Worm (Caenorhabditis elegans): ENCODE data around the gene C08E8.11.

Gene C08E8.11

ce11 chrV:18362402-18362801 lies 11.6 kb downstream of the C08E8.11 start, which contains the start of gene C08E8.1:
TSS of gene C08E8.1 (minus strand) at chrV:18362502.
- TF ChIP-seq rec-8 (tag; optimal IDR thresholded peaks at IDR 0.05): no peak
- no peak for TF ChIP-seq nhr-80 (tag; optimal IDR thresholded peaks at IDR 0.05)
- no peak for TF ChIP-seq tlf-1 (GFP tag; optimal IDR thresholded peaks at IDR 0.05)
- TF ChIP-seq ztf-3 (GFP tag; optimal IDR thresholded peaks at IDR 0.05): no peak
- TF ChIP-seq ceh-40 (GFP tag; IDR thresholded peaks at IDR 0.05): no peak
- TF ChIP-seq B0019.2 (GFP tag; conservative IDR thresholded peaks at IDR 0.05): no peak
- no peak for TF ChIP-seq hlh-26 (GFP tag; conservative IDR thresholded peaks at IDR 0.05)
- TF ChIP-seq hsf-1 (GFP tag; IDR thresholded peaks at IDR 0.05): no peak
- TF ChIP-seq zim-3 (tag; optimal IDR thresholded peaks at IDR 0.05): no peak
- TF ChIP-seq nfya-2 (GFP tag; IDR thresholded peaks at IDR 0.05): no peak

- no peak for TF ChIP-seq xnd-1 (tag; optimal IDR thresholded peaks at IDR 0.05)
- TF ChIP-seq sptf-2 (GFP tag; optimal IDR thresholded peaks at IDR 0.05): no peak
- no peak for TF ChIP-seq D2030.7 (GFP tag; IDR thresholded peaks at IDR 0.05)
- TF ChIP-seq F49E8.2 (tag; optimal IDR thresholded peaks at IDR 0.05; ENCODE audit: insufficient read depth): no peak
- no peak for TF ChIP-seq snpc-4 (GFP tag; optimal IDR thresholded peaks at IDR 0.05)
- TF ChIP-seq snpc-4 (tag; optimal IDR thresholded peaks at IDR 0.05): no peak
- no peak for TF ChIP-seq him-1 (tag; optimal IDR thresholded peaks at IDR 0.05)
- no peak for TF ChIP-seq repo-1 (tag; optimal IDR thresholded peaks at IDR 0.05)
- no peak for TF ChIP-seq let-607 (tag; optimal IDR thresholded peaks at IDR 0.05)
- no peak for TF ChIP-seq hmg-1.2 (GFP tag; IDR thresholded peaks at IDR 0.05)
- no peak for TF ChIP-seq die-1 (tag; optimal IDR thresholded peaks at IDR 0.05)
- TF ChIP-seq ceh-40 (GFP tag; IDR thresholded peaks at IDR 0.05): no peak
Measured at ce11 chrV:18364558-18364957, 13.7 kb downstream of the C08E8.11 start, which contains the start of gene C08E8.9. TSS of gene C08E8.9 (plus strand) at chrV:18364858.

- TF ChIP-seq madf-10 (tag; optimal IDR thresholded peaks at IDR 0.05): no peak
Measured at ce11 chrV:18368322-18368721, 17.5 kb downstream of the C08E8.11 start, which contains the start of gene C08E8.6. TSS of gene C08E8.6 (minus strand) at chrV:18368422.

ce11 chrV:18371028-18371427 lies 20.2 kb downstream of the C08E8.11 start:
- no peak for TF ChIP-seq cebp-2 (GFP tag; IDR thresholded peaks at IDR 0.05)
- TF ChIP-seq K11D2.4 (GFP tag; IDR thresholded peaks at IDR 0.05): no peak
- TF ChIP-seq lin-35 (GFP tag; optimal IDR thresholded peaks at IDR 0.05): no peak
- TF ChIP-seq nfya-1 (tag; optimal IDR thresholded peaks at IDR 0.05; ENCODE audit: borderline replicate concordance, insufficient read depth): no peak
- no peak for TF ChIP-seq zfh-2 (GFP tag; conservative IDR thresholded peaks at IDR 0.05)
- TF ChIP-seq rpc-1 (optimal IDR thresholded peaks at IDR 0.05): peak; percentile 43
- TF ChIP-seq rpc-1 (tag; optimal IDR thresholded peaks at IDR 0.05): peak; percentile 57
- peak; percentile 75 for TF ChIP-seq tbp1 (GFP tag; optimal IDR thresholded peaks at IDR 0.05)
- TF ChIP-seq B0261.1 (tag; optimal IDR thresholded peaks at IDR 0.05): peak; percentile 30

ce11 chrV:18371579-18371978 lies 20.8 kb downstream of the C08E8.11 start, which contains the start of gene C08E8.4:
TSS of gene C08E8.4 (plus strand) at chrV:18371846.
- peak; percentile 89 for TF ChIP-seq cebp-1 (GFP tag; IDR thresholded peaks at IDR 0.05)
- peak; percentile 97 for TF ChIP-seq cebp-1 (tag; optimal IDR thresholded peaks at IDR 0.05)
- no peak for TF ChIP-seq dpl-1 (GFP tag; optimal IDR thresholded peaks at IDR 0.05)

Data from whole organism, young adult.